Fruit fly (Drosophila melanogaster): ENCODE results near the gene Sos.

Gene Sos

DNA sequence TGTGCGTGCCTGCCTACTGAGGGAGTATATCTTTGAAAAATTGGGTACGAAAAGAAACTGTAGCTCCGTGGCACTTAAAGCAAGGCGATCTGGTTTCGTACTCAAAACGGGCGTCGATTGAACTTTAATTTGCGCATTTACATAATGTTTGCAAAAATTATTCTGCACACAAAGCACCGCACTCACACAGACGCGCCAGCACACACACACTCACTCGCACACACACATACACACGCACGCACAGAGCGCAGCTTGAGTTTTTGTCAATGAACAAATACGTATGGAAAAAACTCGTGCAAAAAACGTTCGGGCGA lies 33.9 kb upstream of the Sos start:
- TF ChIP-seq CG13287 (GFP tag; IDR thresholded peaks at IDR 0.05; ENCODE audit: partially characterized antibody) (peak; percentile 15; the same call in 1 of the 2 replicates), CG3407 (GFP tag; optimal IDR thresholded peaks at IDR 0.05) (no peak), Max (GFP tag; optimal IDR thresholded peaks at IDR 0.05) (no peak), ci (GFP tag; IDR thresholded peaks at IDR 0.05) (peak; percentile 58; the same call in 2 of the 3 replicates), ato (GFP tag; IDR thresholded peaks at IDR 0.05; ENCODE audit: partially characterized antibody) (peak; percentile 43; the same call in 1 of the 2 replicates), Sox102F (GFP tag; optimal IDR thresholded peaks at IDR 0.05) (no peak), CG4424 (GFP tag; optimal IDR thresholded peaks at IDR 0.05) (no peak), CG18011 (GFP tag; optimal IDR thresholded peaks at IDR 0.05) (no peak), CG4820 (GFP tag; optimal IDR thresholded peaks at IDR 0.05) (no peak), CG9609 (GFP tag; optimal IDR thresholded peaks at IDR 0.05) (no peak), esg (GFP tag; conservative IDR thresholded peaks at IDR 0.05) (no peak), Dip2 (GFP tag; IDR thresholded peaks at IDR 0.05) (no peak), CG14667 (GFP tag; IDR thresholded peaks at IDR 0.05) (no peak), gcm (GFP tag; optimal IDR thresholded peaks at IDR 0.05) (no peak), Ada2b (GFP tag; IDR thresholded peaks at IDR 0.05) (no peak), Atf3 (GFP tag; optimal IDR thresholded peaks at IDR 0.05) (no peak), CG17912 (GFP tag; optimal IDR thresholded peaks at IDR 0.05) (no peak), Mad (GFP tag; optimal IDR thresholded peaks at IDR 0.05) (no peak), Jarid2 (GFP tag; optimal IDR thresholded peaks at IDR 0.05) (peak; percentile 81), Hr39 (optimal IDR thresholded peaks at IDR 0.05) (no peak), rib (GFP tag; IDR thresholded peaks at IDR 0.05) (peak; percentile 92), CG8359 (GFP tag; optimal IDR thresholded peaks at IDR 0.05; ENCODE audit: borderline replicate concordance) (no peak), Dfd (GFP tag; optimal IDR thresholded peaks at IDR 0.05) (peak in 1 of 2 experiments; percentile 26), her (GFP tag; optimal IDR thresholded peaks at IDR 0.05) (peak; percentile 17), CG13424 (tag; optimal IDR thresholded peaks at IDR 0.05) (no peak), gfzf (GFP tag; optimal IDR thresholded peaks at IDR 0.05) (no peak), bowl (GFP tag; IDR thresholded peaks at IDR 0.05) (peak; percentile 41; the same call in 1 of the 2 replicates), CG2199 (GFP tag; IDR thresholded peaks at IDR 0.05) (0 out of 3 replicates have a peak, but pooled peaks have one; percentile 22), Elba2 (GFP tag; optimal IDR thresholded peaks at IDR 0.05) (no peak), inv (GFP tag; IDR thresholded peaks at IDR 0.05; ENCODE audit: partially characterized antibody) (peak; percentile 35; the same call in 1 of the 2 replicates), seq (GFP tag; IDR thresholded peaks at IDR 0.05) (no peak), CG16813 (GFP tag; IDR thresholded peaks at IDR 0.05; ENCODE audit: partially characterized antibody) (no peak), Lhr (GFP tag; optimal IDR thresholded peaks at IDR 0.05) (no peak), cg (GFP tag; optimal IDR thresholded peaks at IDR 0.05) (peak; percentile 69), Taf1 (GFP tag; IDR thresholded peaks at IDR 0.05) (no peak), pnt (GFP tag; optimal IDR thresholded peaks at IDR 0.05) (no peak), Bgb (GFP tag; IDR thresholded peaks at IDR 0.05; ENCODE audit: partially characterized antibody) (peak; percentile 58; the same call in 1 of the 2 replicates), bbx (GFP tag; IDR thresholded peaks at IDR 0.05; ENCODE audit: partially characterized antibody) (peak; percentile 67; the same call in 1 of the 2 replicates), crp (GFP tag; optimal IDR thresholded peaks at IDR 0.05) (no peak), CG11696 (GFP tag; IDR thresholded peaks at IDR 0.05) (no peak), C15 (GFP tag; IDR thresholded peaks at IDR 0.05) (no peak), lmd (GFP tag; IDR thresholded peaks at IDR 0.05) (no peak), phol (tag; optimal IDR thresholded peaks at IDR 0.05) (no peak), CG2116 (GFP tag; optimal IDR thresholded peaks at IDR 0.05) (no peak), tna (GFP tag; IDR thresholded peaks at IDR 0.05; ENCODE audit: partially characterized antibody) (0 out of 2 replicates have a peak, but pooled peaks have one; percentile 36), mld (GFP tag; IDR thresholded peaks at IDR 0.05; ENCODE audit: partially characterized antibody) (0 out of 3 replicates have a peak, but pooled peaks have one; percentile 48), CG16779 (GFP tag; IDR thresholded peaks at IDR 0.05) (peak; percentile 60; the same call in 1 of the 2 replicates), BEAF-32 (GFP tag; optimal IDR thresholded peaks at IDR 0.05) (no peak), YL-1 (GFP tag; optimal IDR thresholded peaks at IDR 0.05) (no peak), CG18476 (GFP tag; optimal IDR thresholded peaks at IDR 0.05) (no peak)
